Fruit fly (Drosophila melanogaster): ENCODE data around the gene CG33177.

CG33177 gene

DNA sequence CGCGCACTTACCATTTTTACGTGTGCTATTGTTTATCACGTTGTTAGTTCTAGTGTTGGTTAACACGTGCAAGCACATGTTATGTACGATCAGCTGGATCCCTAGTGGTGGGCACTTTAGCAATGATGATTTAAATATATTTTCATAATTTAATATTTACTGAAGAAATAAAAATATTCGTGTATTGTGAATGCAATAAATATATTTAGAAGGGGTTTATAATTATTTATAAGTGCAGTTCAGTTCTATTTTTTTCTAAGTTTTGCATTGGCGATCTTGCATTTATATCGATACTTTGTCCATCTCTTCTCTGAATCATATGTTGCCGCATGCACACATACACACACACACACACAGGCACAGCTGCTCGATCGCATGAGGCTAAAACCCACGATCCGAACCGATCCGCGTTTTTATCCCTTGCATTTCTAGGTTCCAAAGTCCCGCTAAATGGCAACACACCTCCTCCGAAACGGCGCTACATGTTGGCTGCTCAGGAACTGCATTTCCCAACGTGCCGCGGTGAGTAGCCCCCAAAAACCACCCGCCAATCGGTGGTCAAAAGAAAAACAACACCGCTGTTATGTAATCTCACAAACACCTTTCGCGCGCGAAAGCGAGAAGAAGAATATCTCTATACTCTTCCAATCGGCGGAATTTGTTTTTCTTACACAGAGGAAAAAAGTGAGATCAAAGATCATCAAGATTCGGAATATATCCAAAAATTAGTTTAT lies 4.8 kb downstream of the CG33177 start, which contains the start of the genes CG15027 and Dbct (continued):
- TF ChIP-seq CG9797 (GFP tag; optimal IDR thresholded peaks at IDR 0.05) (no peak), gcm (GFP tag; optimal IDR thresholded peaks at IDR 0.05) (peak; percentile 41), CG17359 (tag; optimal IDR thresholded peaks at IDR 0.05) (peak; percentile 54), CG6272 (GFP tag; IDR thresholded peaks at IDR 0.05) (peak; percentile 74), GATAe (GFP tag; conservative IDR thresholded peaks at IDR 0.05) (no peak), HLHmδ (GFP tag; optimal IDR thresholded peaks at IDR 0.05) (no peak), toy (GFP tag; IDR thresholded peaks at IDR 0.05) (0 out of 2 replicates have a peak, but pooled peaks have one; percentile 15), CG1603 (tag; optimal IDR thresholded peaks at IDR 0.05) (peak; percentile 23), Dek (tag; optimal IDR thresholded peaks at IDR 0.05) (peak; percentile 46), run (tag; optimal IDR thresholded peaks at IDR 0.05) (no peak), CG18764 (GFP tag; optimal IDR thresholded peaks at IDR 0.05) (peak; percentile 52), Six4 (GFP tag; optimal IDR thresholded peaks at IDR 0.05) (peak; percentile 53), CG17328 (GFP tag; IDR thresholded peaks at IDR 0.05) (peak; percentile 66), Dfd (GFP tag; optimal IDR thresholded peaks at IDR 0.05) (no peak), Neu2 (GFP tag; optimal IDR thresholded peaks at IDR 0.05; ENCODE audit: borderline replicate concordance) (no peak), NK7.1 (GFP tag; optimal IDR thresholded peaks at IDR 0.05) (no peak), fd96Cb (tag; optimal IDR thresholded peaks at IDR 0.05) (peak; percentile 48), Med (GFP tag) (peak; percentile 69), CG2199 (GFP tag; IDR thresholded peaks at IDR 0.05) (0 out of 3 replicates have a peak, but pooled peaks have one; percentile 37), Fer3 (tag; optimal IDR thresholded peaks at IDR 0.05) (peak; percentile 56), gem (tag; optimal IDR thresholded peaks at IDR 0.05) (peak; percentile 82), salm (tag; optimal IDR thresholded peaks at IDR 0.05) (no peak), Scr (GFP tag; IDR thresholded peaks at IDR 0.05; ENCODE audit: partially characterized antibody) (peak; percentile 84), lov (optimal IDR thresholded peaks at IDR 0.05) (no peak), lov (GFP tag; IDR thresholded peaks at IDR 0.05) (no peak), CG8924 (tag; optimal IDR thresholded peaks at IDR 0.05) (peak; percentile 70), so (GFP tag; IDR thresholded peaks at IDR 0.05) (no peak; the same call in 2 of the 3 replicates), CG1529 (GFP tag; optimal IDR thresholded peaks at IDR 0.05) (peak; percentile 24), inv (GFP tag; IDR thresholded peaks at IDR 0.05; ENCODE audit: partially characterized antibody) (peak; percentile 62), Deaf1 (tag; optimal IDR thresholded peaks at IDR 0.05) (peak; percentile 19), cwo (GFP tag; optimal IDR thresholded peaks at IDR 0.05) (peak; percentile 14), pb (GFP tag; optimal IDR thresholded peaks at IDR 0.05) (no peak), caup (GFP tag; optimal IDR thresholded peaks at IDR 0.05; ENCODE audit: severe bottlenecking) (peak; percentile 4), Hsf (GFP tag; optimal IDR thresholded peaks at IDR 0.05) (no peak), Oaz (GFP tag; IDR thresholded peaks at IDR 0.05) (peak; percentile 11; the same call in 1 of the 2 replicates), Blimp-1 (GFP tag; optimal IDR thresholded peaks at IDR 0.05) (peak; percentile 47), CG4707 (GFP tag; optimal IDR thresholded peaks at IDR 0.05) (no peak), Lhr (GFP tag; optimal IDR thresholded peaks at IDR 0.05) (peak; percentile 14), Gsc (GFP tag; IDR thresholded peaks at IDR 0.05) (no peak), CG7357 (GFP tag; IDR thresholded peaks at IDR 0.05) (0 out of 3 replicates have a peak, but pooled peaks have one; percentile 35), Optix (GFP tag; IDR thresholded peaks at IDR 0.05) (no peak), Pdp1 (GFP tag; optimal IDR thresholded peaks at IDR 0.05) (peak; percentile 32 to 99), CG10209 (GFP tag; optimal IDR thresholded peaks at IDR 0.05) (peak; percentile 50), CG14710 (tag; optimal IDR thresholded peaks at IDR 0.05) (peak; percentile 71), CG31365 (tag; optimal IDR thresholded peaks at IDR 0.05) (no peak), Mrtf (GFP tag; IDR thresholded peaks at IDR 0.05) (0 out of 3 replicates have a peak, but pooled peaks have one; percentile 5), abd-A (tag; optimal IDR thresholded peaks at IDR 0.05) (peak; percentile 36), HLH4C (GFP tag; IDR thresholded peaks at IDR 0.05; ENCODE audit: partially characterized antibody) (peak; percentile 62; the same call in 2 of the 3 replicates)

All from whole organism, embryonic.